Worm (Caenorhabditis elegans): ENCODE results near the gene lact-2.

ce11 chrII:10144092-10144491 lies 49.4 kb downstream of the lact-2 start, which contains the start of gene F27E5.3:
- TF ChIP-seq R02D3.7 (tag; optimal IDR thresholded peaks at IDR 0.05): no peak
- TF ChIP-seq ama-1 (optimal IDR thresholded peaks at IDR 0.05): no peak
- no peak for TF ChIP-seq ceh-16 (tag; optimal IDR thresholded peaks at IDR 0.05)
- TF ChIP-seq snpc-4 (tag; optimal IDR thresholded peaks at IDR 0.05): no peak
- TF ChIP-seq sem-4 (tag; optimal IDR thresholded peaks at IDR 0.05): no peak
- TF ChIP-seq crh-2 (tag; optimal IDR thresholded peaks at IDR 0.05): no peak
- no peak for TF ChIP-seq unc-39 (tag; optimal IDR thresholded peaks at IDR 0.05)
- no peak for TF ChIP-seq nhr-77 (tag; optimal IDR thresholded peaks at IDR 0.05)

All from whole organism, L2 larva.